Worm (Caenorhabditis elegans): ENCODE measurements around the gene grl-12.

The grl-12 gene

ce11 chrV:8594105-8594964 lies 42.5 kb downstream of the grl-12 start, which contains the start of gene tag-196:
tag-196 (plus strand) TSS chrV:8594914.
- no peak for TF ChIP-seq blmp-1 (tag; optimal IDR thresholded peaks at IDR 0.05)
- no peak for TF ChIP-seq zip-8 (tag; optimal IDR thresholded peaks at IDR 0.05)
- TF ChIP-seq ham-2 (GFP tag; optimal IDR thresholded peaks at IDR 0.05), result no peak
- peak; percentile 11 for TF ChIP-seq unc-62 (GFP tag; optimal IDR thresholded peaks at IDR 0.05)
- TF ChIP-seq lin-13 (tag; optimal IDR thresholded peaks at IDR 0.05), result no peak
- peak; percentile 11 for TF ChIP-seq nhr-2 (tag; optimal IDR thresholded peaks at IDR 0.05)
- no peak for TF ChIP-seq unc-39 (tag; optimal IDR thresholded peaks at IDR 0.05)
- TF ChIP-seq bed-3 (GFP tag; optimal IDR thresholded peaks at IDR 0.05), result no peak
- peak; percentile 94 for TF ChIP-seq hlh-1 (tag; optimal IDR thresholded peaks at IDR 0.05)
- no peak for TF ChIP-seq sem-2 (GFP tag; optimal IDR thresholded peaks at IDR 0.05)
- peak; percentile 95 for TF ChIP-seq ces-1 (GFP tag; optimal IDR thresholded peaks at IDR 0.05)
- TF ChIP-seq unc-120 (tag; optimal IDR thresholded peaks at IDR 0.05; ENCODE audit: poor library complexity, severe bottlenecking), result peak; percentile 20
- TF ChIP-seq cnd-1 (tag; optimal IDR thresholded peaks at IDR 0.05), result peak; percentile 10
- no peak for TF ChIP-seq nhr-237 (tag; optimal IDR thresholded peaks at IDR 0.05)

- TF ChIP-seq unc-62 (GFP tag; optimal IDR thresholded peaks at IDR 0.05) (peak; percentile 59), ces-1 (GFP tag; optimal IDR thresholded peaks at IDR 0.05) (peak; percentile 86), nhr-76 (tag; optimal IDR thresholded peaks at IDR 0.05) (no peak)
These were observed 44.0 kb downstream of the grl-12 start for ce11 chrV:8592691-8593307.

ce11 chrV:8588079-8588478 lies 48.7 kb downstream of the grl-12 start, which contains the start of gene C10B5.3:
C10B5.3 (minus strand) TSS chrV:8588179.
- TF ChIP-seq unc-62 (GFP tag; optimal IDR thresholded peaks at IDR 0.05) (no peak), lin-32 (GFP tag; optimal IDR thresholded peaks at IDR 0.05) (no peak), nhr-76 (tag; optimal IDR thresholded peaks at IDR 0.05) (no peak)

ce11 chrV:8586920-8587319 lies 49.9 kb downstream of the grl-12 start:
- no peak for TF ChIP-seq bed-3 (GFP tag; optimal IDR thresholded peaks at IDR 0.05)
- no peak for TF ChIP-seq nhr-237 (tag; optimal IDR thresholded peaks at IDR 0.05)
- TF ChIP-seq blmp-1 (tag; optimal IDR thresholded peaks at IDR 0.05), result no peak
- no peak for TF ChIP-seq lin-32 (GFP tag; optimal IDR thresholded peaks at IDR 0.05)
- peak; percentile 51 for TF ChIP-seq elt-3 (tag; optimal IDR thresholded peaks at IDR 0.05)
- no peak for TF ChIP-seq ham-2 (GFP tag; optimal IDR thresholded peaks at IDR 0.05)
- TF ChIP-seq sptf-1 (tag; optimal IDR thresholded peaks at IDR 0.05), result no peak

ce11 chrV:8586472-8586871 lies 50.3 kb downstream of the grl-12 start:
- TF ChIP-seq unc-62 (GFP tag; optimal IDR thresholded peaks at IDR 0.05) (no peak), lin-32 (GFP tag; optimal IDR thresholded peaks at IDR 0.05) (no peak), pha-4 (tag; optimal IDR thresholded peaks at IDR 0.05) (no peak), nhr-237 (tag; optimal IDR thresholded peaks at IDR 0.05) (no peak), lsy-2 (tag; optimal IDR thresholded peaks at IDR 0.05) (no peak), blmp-1 (tag; optimal IDR thresholded peaks at IDR 0.05) (no peak), hlh-1 (tag; optimal IDR thresholded peaks at IDR 0.05) (no peak), zip-8 (tag; optimal IDR thresholded peaks at IDR 0.05) (no peak), flh-1 (GFP tag; optimal IDR thresholded peaks at IDR 0.05) (no peak), bed-3 (GFP tag; optimal IDR thresholded peaks at IDR 0.05) (no peak), tbx-8 (GFP tag; optimal IDR thresholded peaks at IDR 0.05) (no peak), unc-39 (tag; optimal IDR thresholded peaks at IDR 0.05) (no peak), ham-2 (GFP tag; optimal IDR thresholded peaks at IDR 0.05) (no peak), ceh-43 (GFP tag; optimal IDR thresholded peaks at IDR 0.05) (no peak), lin-13 (tag; optimal IDR thresholded peaks at IDR 0.05) (no peak), mab-5 (tag; optimal IDR thresholded peaks at IDR 0.05) (no peak), M03D4.4 (tag; optimal IDR thresholded peaks at IDR 0.05) (no peak)

Data from whole organism, mixed stage, embryonic.